Fruit fly (Drosophila melanogaster) whole organism, embryonic: ENCODE results near the gene CG5521.

ENCODE experiments used
- CG17385 ChIP-seq: fragments of 200-800 bp; sonication (Bioruptor generic); optimal IDR thresholded peaks from 3 replicates; lab custom pipeline; 2018; ENCODE audit warnings: missing biosample characterization, mild to moderate bottlenecking, missing genetic modification characterization
- CG17802 ChIP-seq: fragments of 200-800 bp; sonication (Bioruptor generic); optimal IDR thresholded peaks from 2 replicates; lab custom pipeline; 2018; ENCODE audit warnings: missing biosample characterization, mild to moderate bottlenecking, missing genetic modification characterization, moderate library complexity
- CG30403 ChIP-seq: fragments of 200-800 bp; sonication (Bioruptor generic); optimal IDR thresholded peaks from 3 replicates; lab custom pipeline; 2016; ENCODE audit warnings: missing biosample characterization, missing genetic modification characterization
- CG3281 ChIP-seq: fragments of 200-800 bp; sonication (Bioruptor generic); optimal IDR thresholded peaks from 3 replicates; lab custom pipeline; 2017; ENCODE audit warnings: missing biosample characterization, mild to moderate bottlenecking, missing genetic modification characterization
- CG34422 ChIP-seq: fragments of 200-800 bp; sonication (Bioruptor generic); IDR thresholded peaks from 3 replicates; pipeline ENCODE4 v1.3.6; 2022; ENCODE audit warnings: missing biosample characterization, missing genetic modification characterization
- CG6813 ChIP-seq: fragments of 200-800 bp; sonication (Bioruptor generic); optimal IDR thresholded peaks from 2 replicates; lab custom pipeline; 2017; ENCODE audit warnings: missing biosample characterization, missing genetic modification characterization, mild to moderate bottlenecking, moderate library complexity, missing genetic modification reagents
- CG7372 ChIP-seq: fragments of 200-800 bp; sonication (Bioruptor generic); IDR thresholded peaks from 2 replicates; pipeline ENCODE4 v1.3.6; 2022; ENCODE audit warnings: missing biosample characterization, missing genetic modification characterization
- Dref ChIP-seq: fragments of 200-800 bp; sonication (Bioruptor generic); IDR thresholded peaks from 2 replicates; pipeline ENCODE4 v1.3.6; 2022; ENCODE audit warnings: missing biosample characterization, missing genetic modification characterization
- Oaz ChIP-seq: fragments of 200-800 bp; sonication (Bioruptor generic); IDR thresholded peaks from 2 replicates; pipeline ENCODE4 v1.3.6; 2022; ENCODE audit warnings: missing biosample characterization, missing genetic modification characterization
- TFAM ChIP-seq: fragments of 200-800 bp; sonication (Bioruptor generic); optimal IDR thresholded peaks from 2 replicates; lab custom pipeline; 2017; ENCODE audit warnings: missing biosample characterization, missing genetic modification characterization, inconsistent platforms
- dimm ChIP-seq: fragments of 200-800 bp; sonication (Bioruptor generic); IDR thresholded peaks from 2 replicates; pipeline ENCODE4 v1.3.6; 2022; ENCODE audit warnings: missing biosample characterization, missing genetic modification characterization
- fru ChIP-seq: fragments of >200 bp; optimal IDR thresholded peaks from 2 replicates; lab custom pipeline; 2017
- her ChIP-seq: fragments of 200-800 bp; sonication (Bioruptor generic); optimal IDR thresholded peaks from 2 replicates; lab custom pipeline; 2016; ENCODE audit warnings: missing biosample characterization, missing genetic modification characterization
- zfh1 ChIP-seq: fragments of 200-800 bp; sonication (Bioruptor generic); IDR thresholded peaks from 3 replicates; pipeline ENCODE4 v1.3.6; 2022; ENCODE audit warnings: missing biosample characterization, missing genetic modification characterization

- TF ChIP-seq CG34422 (GFP tag; lab: Robert Waterston, UW) (no peak), Oaz (GFP tag; lab: Robert Waterston, UW) (no peak), CG6813 (GFP tag; lab: Kevin White, UChicago) (no peak), fru (lab: Kevin White, UChicago) (no peak), CG17385 (GFP tag; lab: Kevin White, UChicago) (no peak), her (GFP tag; lab: Kevin White, UChicago) (no peak), CG17802 (tag; lab: Kevin White, UChicago) (no peak), CG3281 (GFP tag; lab: Kevin White, UChicago) (no peak), Dref (GFP tag; lab: Robert Waterston, UW) (no peak), CG7372 (GFP tag; lab: Robert Waterston, UW) (no peak), zfh1 (GFP tag; lab: Robert Waterston, UW) (no peak), dimm (GFP tag; lab: Robert Waterston, UW) (no peak), TFAM (GFP tag; lab: Kevin White, UChicago) (no peak), CG30403 (GFP tag; lab: Kevin White, UChicago) (no peak)
Measured at dm6 chr3R:26996642-26997041, 29.9 kb downstream of the CG5521 start, which contains the start of gene RYa-R.
